Fruit fly (Drosophila melanogaster): Measurements from ENCODE around the gene tup.

DNA sequence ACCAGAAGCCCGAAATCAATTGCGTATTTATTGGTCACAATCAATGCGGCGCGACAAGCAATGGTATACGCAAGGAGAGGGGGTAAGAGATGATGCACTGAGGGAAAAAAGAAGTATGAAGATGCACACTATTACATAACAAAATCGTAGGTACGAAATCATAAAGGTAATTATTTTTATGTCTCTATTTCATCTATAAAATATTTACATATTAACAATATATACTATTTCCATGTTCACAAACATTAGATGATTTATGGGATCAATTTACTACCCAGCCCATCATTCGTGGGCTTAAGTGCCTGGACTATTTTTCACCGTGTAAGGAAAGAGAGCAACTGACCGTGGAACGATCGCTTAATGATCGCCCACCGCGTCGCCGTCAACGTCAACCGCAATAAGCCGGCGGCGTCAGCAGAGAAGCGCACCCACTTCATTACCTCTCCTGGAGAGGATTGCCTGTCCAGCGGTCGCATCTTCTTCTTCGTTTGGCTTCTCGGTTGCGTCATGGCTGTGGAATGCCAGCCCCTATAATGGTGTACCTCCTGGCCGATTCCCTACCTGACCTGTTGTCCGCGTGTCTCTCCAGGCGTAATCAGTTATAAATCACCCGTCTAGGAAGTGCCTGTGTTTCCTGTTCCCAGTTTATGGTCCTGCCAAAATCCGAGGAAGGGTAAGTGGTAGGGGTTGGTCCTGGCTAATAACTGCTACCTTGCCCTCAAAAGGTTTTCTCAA, 14.1 kb upstream of the tup start:
- no peak for TF ChIP-seq pan (optimal IDR thresholded peaks at IDR 0.05)
- TF ChIP-seq Dll (optimal IDR thresholded peaks at IDR 0.05) = no peak
- no peak for TF ChIP-seq usp (GFP tag; optimal IDR thresholded peaks at IDR 0.05)
- no peak for TF ChIP-seq CG8478 (optimal IDR thresholded peaks at IDR 0.05)
- no peak for TF ChIP-seq psq (optimal IDR thresholded peaks at IDR 0.05)

Data from whole organism.